Worm (Caenorhabditis elegans) whole organism, L1 larva: ENCODE results near the gene Y41C4A.18.
"Not testable (repeated sequence)": the region's sequence is repeated elsewhere in the genome, so short reads cannot be mapped to it uniquely, and the experiment has no call there.

Experiments used
- C04F5.9 ChIP-seq: sonication (generic microtip); optimal IDR thresholded peaks from 2 replicates; lab custom pipeline; 2016; ENCODE audit warnings: missing genetic modification characterization, missing compliant biosample characterization
- C34B4.2 ChIP-seq: sonication (generic microtip); optimal IDR thresholded peaks from 2 replicates; lab custom pipeline; 2017; ENCODE audit warnings: mild to moderate bottlenecking, missing genetic modification characterization, missing compliant biosample characterization
- Y116A8C.19 ChIP-seq: sonication (generic microtip); optimal IDR thresholded peaks from 2 replicates; lab custom pipeline; 2016; ENCODE audit warnings: missing compliant biosample characterization, missing genetic modification characterization, borderline replicate concordance
- aha-1 ChIP-seq: fragments of 150-350 bp; optimal IDR thresholded peaks from 2 replicates; lab custom pipeline; 2014; ENCODE audit warnings: missing biosample characterization, missing genetic modification characterization
- ama-1 ChIP-seq: fragments of 150-350 bp; optimal IDR thresholded peaks from 2 replicates; lab custom pipeline; 2014
- ceh-63 ChIP-seq: fragments of 200-800 bp; sonication (Bioruptor generic); optimal IDR thresholded peaks from 2 replicates; lab custom pipeline; 2018; ENCODE audit warnings: mild to moderate bottlenecking, missing genetic modification characterization, missing compliant biosample characterization
- ceh-8 ChIP-seq: fragments of 200-800 bp; sonication (Bioruptor generic); optimal IDR thresholded peaks from 2 replicates; lab custom pipeline; 2018; ENCODE audit warnings: mild to moderate bottlenecking, missing genetic modification characterization, moderate library complexity, missing compliant biosample characterization
- ceh-88 ChIP-seq: fragments of 200-800 bp; sonication (Bioruptor generic); IDR thresholded peaks from 2 replicates; pipeline ENCODE4 v1.3.6; 2022; ENCODE audit warnings: missing genetic modification characterization, missing compliant biosample characterization
- ceh-90 ChIP-seq: sonication (generic microtip); optimal IDR thresholded peaks from 2 replicates; lab custom pipeline; 2016; ENCODE audit warnings: missing genetic modification characterization, missing compliant biosample characterization
- efl-1 ChIP-seq, 4 experiments: fragments of 150-350 bp; optimal IDR thresholded peaks in 3 of 4; peaks in 1 of 4; 1 replicate in 1 of 4; 2 replicates in 3 of 4; lab custom pipeline; 2014; ENCODE audit warnings: missing biosample characterization in 2 of 4, missing genetic modification characterization in 2 of 4, missing genetic modification reagents in 2 of 4
- efl-3 ChIP-seq: fragments of 200-800 bp; sonication (Bioruptor generic); optimal IDR thresholded peaks from 2 replicates; lab custom pipeline; 2018; ENCODE audit warnings: mild to moderate bottlenecking, missing genetic modification characterization, missing compliant biosample characterization
- egl-13 ChIP-seq: sonication (generic microtip); optimal IDR thresholded peaks from 2 replicates; lab custom pipeline; 2016; ENCODE audit warnings: missing genotype, missing genetic modification reagents, missing genetic modification characterization, missing compliant biosample characterization
- elt-2 ChIP-seq: sonication (generic microtip); optimal IDR thresholded peaks from 2 replicates; lab custom pipeline; 2016; ENCODE audit warnings: missing genetic modification characterization, mild to moderate bottlenecking, inconsistent platforms, missing compliant biosample characterization, missing genetic modification reagents
- elt-3 ChIP-seq, 6 experiments: fragments of 150-350 bp in 1 of 6; sonication (generic microtip); optimal IDR thresholded peaks; 2 replicates each; lab custom pipeline; 2017 to 2018; ENCODE audit warnings: missing biosample characterization in 6 of 6, missing genetic modification characterization in 6 of 6, inconsistent platforms in 1 of 6
- ets-5 ChIP-seq: fragments of 200-800 bp; sonication (Bioruptor generic); IDR thresholded peaks from 2 replicates; pipeline ENCODE4 v1.3.6; 2022; ENCODE audit warnings: missing genetic modification characterization, missing compliant biosample characterization
- fkh-10 ChIP-seq: sonication (generic microtip); optimal IDR thresholded peaks from 2 replicates; lab custom pipeline; 2017; ENCODE audit warnings: missing biosample characterization, missing genetic modification reagents, missing genetic modification characterization
- fkh-8 ChIP-seq: sonication (generic microtip); optimal IDR thresholded peaks from 2 replicates; lab custom pipeline; 2016; ENCODE audit warnings: mild to moderate bottlenecking, missing genetic modification characterization, missing compliant biosample characterization
- fos-1 ChIP-seq: fragments of 150-350 bp; optimal IDR thresholded peaks from 2 replicates; lab custom pipeline; 2014; ENCODE audit warnings: missing biosample characterization, missing genetic modification characterization
- grh-1 ChIP-seq: fragments of 200-800 bp; sonication (Bioruptor generic); IDR thresholded peaks from 2 replicates; pipeline ENCODE4 v1.3.6; 2022; ENCODE audit warnings: missing genetic modification reagents, missing genetic modification characterization, missing compliant biosample characterization
- hlh-17 ChIP-seq: fragments of 200-800 bp; sonication (Bioruptor generic); optimal IDR thresholded peaks from 2 replicates; lab custom pipeline; 2018; ENCODE audit warnings: missing genetic modification characterization, mild to moderate bottlenecking, missing compliant biosample characterization, moderate library complexity, borderline replicate concordance
- hlh-4 ChIP-seq: sonication (generic microtip); optimal IDR thresholded peaks from 2 replicates; lab custom pipeline; 2016; ENCODE audit warnings: mild to moderate bottlenecking, missing genetic modification characterization, missing compliant biosample characterization
- hpl-2 ChIP-seq: fragments of 150-350 bp; optimal IDR thresholded peaks from 2 replicates; lab custom pipeline; 2014; ENCODE audit warnings: missing biosample characterization, missing genetic modification reagents, missing genetic modification characterization
- lin-13 ChIP-seq: fragments of 150-350 bp; optimal IDR thresholded peaks from 2 replicates; lab custom pipeline; 2014; ENCODE audit warnings: missing biosample characterization, missing genetic modification reagents, missing genetic modification characterization
- lin-14 ChIP-seq: fragments of 200-800 bp; sonication (Bioruptor generic); optimal IDR thresholded peaks from 2 replicates; lab custom pipeline; 2018; ENCODE audit warnings: mild to moderate bottlenecking, missing genetic modification characterization, moderate library complexity, missing compliant biosample characterization
- lin-35 ChIP-seq, 2 experiments: fragments of 150-350 bp; optimal IDR thresholded peaks; 2 replicates each; lab custom pipeline; 2014; ENCODE audit warnings: missing biosample characterization in 2 of 2, missing genetic modification characterization in 2 of 2, missing genetic modification reagents in 2 of 2
- lir-3 ChIP-seq: sonication (generic microtip); optimal IDR thresholded peaks from 2 replicates; lab custom pipeline; 2016; ENCODE audit warnings: mild to moderate bottlenecking, missing genetic modification characterization, moderate library complexity, missing compliant biosample characterization; ENCODE audit not compliant: poor library complexity
- lsy-2 ChIP-seq, 2 experiments: fragments of 150-350 bp; optimal IDR thresholded peaks; 2 replicates each; lab custom pipeline; 2014; ENCODE audit warnings: missing biosample characterization in 2 of 2, missing genetic modification characterization in 2 of 2
- mdl-1 ChIP-seq, 2 experiments: fragments of 150-350 bp; optimal IDR thresholded peaks; 2 replicates each; lab custom pipeline; 2014 to 2017; ENCODE audit warnings: missing biosample characterization in 2 of 2, missing genetic modification characterization in 2 of 2, inconsistent platforms in 1 of 2
- nhr-20 ChIP-seq: sonication (generic microtip); optimal IDR thresholded peaks from 2 replicates; lab custom pipeline; 2016; ENCODE audit warnings: mild to moderate bottlenecking, missing genetic modification characterization, missing compliant biosample characterization
- nhr-28 ChIP-seq: fragments of 150-350 bp; optimal IDR thresholded peaks from 2 replicates; lab custom pipeline; 2014; ENCODE audit warnings: missing biosample characterization, missing genetic modification characterization
- nhr-71 ChIP-seq: sonication (generic microtip); optimal IDR thresholded peaks from 2 replicates; lab custom pipeline; 2016; ENCODE audit warnings: mild to moderate bottlenecking, missing genetic modification characterization, moderate library complexity, missing compliant biosample characterization
- nhr-90 ChIP-seq: sonication (generic microtip); optimal IDR thresholded peaks from 2 replicates; lab custom pipeline; 2016; ENCODE audit warnings: mild to moderate bottlenecking, missing genetic modification characterization, missing compliant biosample characterization; ENCODE audit not compliant: poor library complexity
- pax-3 ChIP-seq: fragments of 200-800 bp; sonication (Bioruptor generic); optimal IDR thresholded peaks from 2 replicates; lab custom pipeline; 2018; ENCODE audit warnings: mild to moderate bottlenecking, missing genetic modification characterization, moderate library complexity, missing compliant biosample characterization
- snpc-4 ChIP-seq: fragments of 150-350 bp; optimal IDR thresholded peaks from 2 replicates; lab custom pipeline; 2014; ENCODE audit warnings: missing biosample characterization, missing genetic modification characterization
- snu-23 ChIP-seq: sonication (generic microtip); optimal IDR thresholded peaks from 2 replicates; lab custom pipeline; 2016; ENCODE audit warnings: missing genetic modification characterization, missing compliant biosample characterization
- sptf-1 ChIP-seq: fragments of 150-350 bp; optimal IDR thresholded peaks from 2 replicates; lab custom pipeline; 2014; ENCODE audit warnings: missing biosample characterization, missing genetic modification characterization
- sup-37 ChIP-seq: fragments of 200-800 bp; sonication (Bioruptor generic); optimal IDR thresholded peaks from 2 replicates; lab custom pipeline; 2018; ENCODE audit warnings: mild to moderate bottlenecking, missing genetic modification characterization, missing compliant biosample characterization
- swsn-7 ChIP-seq: sonication (generic microtip); optimal IDR thresholded peaks from 2 replicates; lab custom pipeline; 2016; ENCODE audit warnings: missing genetic modification characterization, missing compliant biosample characterization
- tlp-1 ChIP-seq: fragments of 150-350 bp; optimal IDR thresholded peaks from 2 replicates; lab custom pipeline; 2014; ENCODE audit warnings: missing biosample characterization, missing genetic modification characterization
- unc-62 ChIP-seq: fragments of 150-350 bp; optimal IDR thresholded peaks from 2 replicates; lab custom pipeline; 2014; ENCODE audit warnings: missing biosample characterization, missing genetic modification reagents, missing genetic modification characterization
- unc-86 ChIP-seq: sonication (generic microtip); optimal IDR thresholded peaks from 2 replicates; lab custom pipeline; 2016; ENCODE audit warnings: missing genetic modification characterization, missing compliant biosample characterization
- unc-98 ChIP-seq: fragments of 200-800 bp; sonication (Bioruptor generic); IDR thresholded peaks from 2 replicates; pipeline ENCODE4 v1.3.6; 2022; ENCODE audit warnings: missing genetic modification characterization, missing compliant biosample characterization
- vab-15 ChIP-seq: sonication (generic microtip); optimal IDR thresholded peaks from 2 replicates; lab custom pipeline; 2017; ENCODE audit warnings: missing genotype, mild to moderate bottlenecking, missing genetic modification characterization, missing compliant biosample characterization
- xbp-1 ChIP-seq: sonication (generic microtip); optimal IDR thresholded peaks from 2 replicates; lab custom pipeline; 2016; ENCODE audit warnings: missing genetic modification characterization, missing compliant biosample characterization
- zip-4 ChIP-seq: fragments of 200-800 bp; sonication (Bioruptor generic); optimal IDR thresholded peaks from 2 replicates; lab custom pipeline; 2018; ENCODE audit warnings: mild to moderate bottlenecking, missing genetic modification characterization, moderate library complexity, missing compliant biosample characterization
- ztf-11 ChIP-seq, 2 experiments: sonication (generic microtip); optimal IDR thresholded peaks; 2 replicates each; lab custom pipeline; 2016 to 2017; ENCODE audit warnings: missing genetic modification characterization in 2 of 2, missing biosample characterization in 1 of 2, missing compliant biosample characterization in 1 of 2
- ztf-4 ChIP-seq: fragments of 150-350 bp; optimal IDR thresholded peaks from 2 replicates; lab custom pipeline; 2014; ENCODE audit warnings: missing biosample characterization, missing genetic modification characterization

Gene Y41C4A.18

ce11 chrIII:11760634-11761033 is 30.2 kb downstream of the Y41C4A.18 start:
- TF ChIP-seq C34B4.2 (tag; lab: Kevin White, UChicago): no peak
- TF ChIP-seq snpc-4: no peak
- TF ChIP-seq ets-5 (GFP tag; lab: Robert Waterston, UW): no peak
- no peak for TF ChIP-seq swsn-7 (tag; lab: Kevin White, UChicago)
- TF ChIP-seq unc-86: no peak
- TF ChIP-seq lin-13 (GFP tag; lab: Kevin White, UChicago): no peak
- TF ChIP-seq hlh-17 (GFP tag; lab: Kevin White, UChicago): no peak
- TF ChIP-seq ceh-88: no peak
- no peak for TF ChIP-seq ztf-11 (tag; optimal IDR thresholded peaks at IDR 0.05; lab: Kevin White, UChicago)
- no peak for TF ChIP-seq egl-13
- no peak for TF ChIP-seq ceh-63 (GFP tag; lab: Kevin White, UChicago)
- TF ChIP-seq hlh-4 (tag; lab: Kevin White, UChicago): no peak
- TF ChIP-seq pax-3 (tag; lab: Kevin White, UChicago): no peak
- no peak for TF ChIP-seq sptf-1 (tag; lab: Kevin White, UChicago)
- no peak for TF ChIP-seq ztf-4 (tag; lab: Kevin White, UChicago)
- TF ChIP-seq hpl-2 (GFP tag; lab: Kevin White, UChicago): no peak

- not testable (repeated sequence) for TF ChIP-seq efl-1 (optimal IDR thresholded peaks at IDR 0.05; lab: Kevin White, UChicago)
- peak in 1 of 2 experiments; percentile 71 for TF ChIP-seq efl-1 (GFP tag; optimal IDR thresholded peaks at IDR 0.05 in 1 of 2; lab: Kevin White, UChicago)
- TF ChIP-seq, all 84 proteins: peak for 1; not testable (repeated sequence) for 83
Measured at ce11 chrIII:11773581-11773980, 43.2 kb downstream of the Y41C4A.18 start, which contains the start of gene gbf-1. Gene gbf-1, minus strand, starts transcription at chrIII:11773681.

ce11 chrIII:11774508-11775000 is 44.1 kb downstream of the Y41C4A.18 start, which contains the start of gene immp-1:
Gene immp-1, plus strand, starts transcription at chrIII:11774950.
- TF ChIP-seq ets-5 (GFP tag; lab: Robert Waterston, UW) (no peak), Y116A8C.19 (tag; lab: Kevin White, UChicago) (no peak), tlp-1 (tag; lab: Kevin White, UChicago) (no peak), unc-86 (no peak), snpc-4 (no peak), ztf-4 (tag; lab: Kevin White, UChicago) (no peak), elt-3 (tag; optimal IDR thresholded peaks at IDR 0.05; lab: Kevin White, UChicago) (peak in 2 of 6 experiments; percentile 25 to 29), elt-2 (no peak), mdl-1 (tag; optimal IDR thresholded peaks at IDR 0.05; lab: Kevin White, UChicago) (peak in 1 of 2 experiments; percentile 34), ztf-11 (tag; optimal IDR thresholded peaks at IDR 0.05; lab: Kevin White, UChicago) (no peak), fkh-8 (tag; lab: Kevin White, UChicago) (no peak), nhr-20 (tag; lab: Kevin White, UChicago) (no peak), grh-1 (GFP tag; lab: Robert Waterston, UW) (no peak), sup-37 (no peak), lin-35 (GFP tag; optimal IDR thresholded peaks at IDR 0.05; lab: Kevin White, UChicago) (peak; percentile 61 to 69), unc-62 (no peak), snu-23 (GFP tag; lab: Kevin White, UChicago) (peak; percentile 66), ceh-90 (tag; lab: Kevin White, UChicago) (no peak), ama-1 (lab: Kevin White, UChicago) (no peak), aha-1 (tag; lab: Kevin White, UChicago) (no peak), lin-14 (GFP tag; lab: Kevin White, UChicago) (no peak), nhr-90 (tag; lab: Kevin White, UChicago) (no peak), swsn-7 (tag; lab: Kevin White, UChicago) (no peak), lsy-2 (tag; optimal IDR thresholded peaks at IDR 0.05; lab: Kevin White, UChicago) (peak; percentile 63 to 67), fkh-10 (GFP tag; lab: Kevin White, UChicago) (no peak), C04F5.9 (no peak), fos-1 (tag; lab: Kevin White, UChicago) (no peak), nhr-71 (no peak), pax-3 (tag; lab: Kevin White, UChicago) (no peak), lir-3 (no peak), zip-4 (GFP tag; lab: Kevin White, UChicago) (no peak), unc-98 (GFP tag; lab: Robert Waterston, UW) (no peak), ceh-8 (no peak), xbp-1 (tag; lab: Kevin White, UChicago) (peak; percentile 75), nhr-28 (tag; lab: Kevin White, UChicago) (no peak), efl-3 (GFP tag; lab: Kevin White, UChicago) (no peak), vab-15 (tag; lab: Kevin White, UChicago) (no peak)
